Worm (Caenorhabditis elegans) whole organism, early embryonic: ENCODE results near the gene T13C2.3.

Experiments used
- B0310.2 ChIP-seq: sonication (generic microtip); optimal IDR thresholded peaks from 2 replicates; lab custom pipeline; 2016; ENCODE audit warnings: mild to moderate bottlenecking, missing genetic modification characterization, missing compliant biosample characterization
- F13C5.2 ChIP-seq: sonication (generic microtip); optimal IDR thresholded peaks from 2 replicates; lab custom pipeline; 2017; ENCODE audit warnings: mild to moderate bottlenecking, missing genetic modification characterization, inconsistent platforms, missing compliant biosample characterization
- aly-1 ChIP-seq: sonication (generic microtip); optimal IDR thresholded peaks from 2 replicates; lab custom pipeline; 2016; ENCODE audit warnings: missing genetic modification characterization, missing compliant biosample characterization
- ama-1 ChIP-seq: fragments of 150-350 bp; optimal IDR thresholded peaks from 2 replicates; lab custom pipeline; 2014
- ceh-13 ChIP-seq: fragments of 200-800 bp; sonication (Bioruptor generic); optimal IDR thresholded peaks from 2 replicates; lab custom pipeline; 2018; ENCODE audit warnings: mild to moderate bottlenecking, missing genetic modification characterization, missing compliant biosample characterization
- ceh-36 ChIP-seq: sonication (generic microtip); optimal IDR thresholded peaks from 2 replicates; lab custom pipeline; 2016; ENCODE audit warnings: missing genetic modification characterization, inconsistent platforms, missing compliant biosample characterization
- ets-7 ChIP-seq: sonication (generic microtip); optimal IDR thresholded peaks from 2 replicates; lab custom pipeline; 2016; ENCODE audit warnings: missing genotype, missing genetic modification characterization, missing compliant biosample characterization
- flt-1 ChIP-seq: fragments of 200-800 bp; sonication (Bioruptor generic); IDR thresholded peaks from 2 replicates; pipeline ENCODE4 v1.3.6; 2022; ENCODE audit warnings: missing genetic modification characterization, missing compliant biosample characterization
- hmbx-1 ChIP-seq: sonication (generic microtip); optimal IDR thresholded peaks from 2 replicates; lab custom pipeline; 2016; ENCODE audit warnings: mild to moderate bottlenecking, missing genetic modification characterization, missing compliant biosample characterization
- hmg-4 ChIP-seq: fragments of 200-800 bp; sonication (Bioruptor generic); optimal IDR thresholded peaks from 2 replicates; lab custom pipeline; 2018; ENCODE audit warnings: mild to moderate bottlenecking, missing genetic modification characterization, missing compliant biosample characterization
- hnd-1 ChIP-seq: sonication (generic microtip); optimal IDR thresholded peaks from 2 replicates; lab custom pipeline; 2016; ENCODE audit warnings: missing genetic modification characterization, missing compliant biosample characterization
- pes-1 ChIP-seq: fragments of 200-800 bp; sonication (Bioruptor generic); IDR thresholded peaks from 2 replicates; pipeline ENCODE4 v1.3.6; 2022; ENCODE audit warnings: missing genetic modification reagents, missing genetic modification characterization, missing compliant biosample characterization
- scrt-1 ChIP-seq: fragments of 200-800 bp; sonication (Bioruptor generic); IDR thresholded peaks from 2 replicates; pipeline ENCODE4 v1.3.6; 2022; ENCODE audit warnings: missing genetic modification characterization, missing compliant biosample characterization
- sea-1 ChIP-seq: fragments of 200-800 bp; sonication (Bioruptor generic); conservative IDR thresholded peaks from 2 replicates; pipeline ENCODE4 v1.3.6; 2022; ENCODE audit warnings: missing genetic modification characterization, missing compliant biosample characterization
- tbx-11 ChIP-seq: fragments of 200-800 bp; sonication (Bioruptor generic); IDR thresholded peaks from 2 replicates; pipeline ENCODE4 v1.3.6; 2022; ENCODE audit warnings: missing genetic modification characterization, missing compliant biosample characterization
- tbx-37 ChIP-seq: fragments of 200-800 bp; sonication (Bioruptor generic); conservative IDR thresholded peaks from 2 replicates; pipeline ENCODE4 v1.3.6; 2022; ENCODE audit warnings: missing genetic modification reagents, missing genetic modification characterization, missing compliant biosample characterization
- tra-4 ChIP-seq: sonication (generic microtip); optimal IDR thresholded peaks from 2 replicates; lab custom pipeline; 2017; ENCODE audit warnings: missing genetic modification characterization, missing compliant biosample characterization

T13C2.3 gene

ce11 chrII:6808539-6808938 is 19.5 kb downstream of the T13C2.3 start:
- TF ChIP-seq scrt-1 (GFP tag; lab: Robert Waterston, UW) (no peak), aly-1 (tag; lab: Kevin White, UChicago) (no peak), hmbx-1 (tag; lab: Kevin White, UChicago) (no peak), ceh-13 (no peak), B0310.2 (tag; lab: Kevin White, UChicago) (no peak), pes-1 (GFP tag; lab: Robert Waterston, UW) (no peak), tbx-37 (GFP tag; lab: Robert Waterston, UW) (no peak), flt-1 (GFP tag; lab: Robert Waterston, UW) (no peak), ets-7 (no peak), F13C5.2 (no peak), hnd-1 (tag; lab: Kevin White, UChicago) (no peak), sea-1 (GFP tag; lab: Robert Waterston, UW) (no peak), tbx-11 (GFP tag; lab: Robert Waterston, UW) (no peak), ama-1 (lab: Kevin White, UChicago) (no peak)

ce11 chrII:6810663-6811062 is 21.6 kb downstream of the T13C2.3 start, which contains the start of gene snt-1:
Gene snt-1 (plus strand): TSS chrII:6810963.
- no peak for TF ChIP-seq ama-1 (lab: Kevin White, UChicago)
- TF ChIP-seq B0310.2 (tag; lab: Kevin White, UChicago), result no peak
- no peak for TF ChIP-seq hmbx-1 (tag; lab: Kevin White, UChicago)
- TF ChIP-seq scrt-1 (GFP tag; lab: Robert Waterston, UW), result no peak
- no peak for TF ChIP-seq tra-4
- TF ChIP-seq tbx-37 (GFP tag; lab: Robert Waterston, UW), result no peak
- TF ChIP-seq sea-1 (GFP tag; lab: Robert Waterston, UW), result no peak
- TF ChIP-seq flt-1 (GFP tag; lab: Robert Waterston, UW), result no peak
- TF ChIP-seq ceh-36 (tag; lab: Kevin White, UChicago), result no peak
- no peak for TF ChIP-seq ets-7
- TF ChIP-seq F13C5.2, result no peak

- no peak for TF ChIP-seq scrt-1 (GFP tag; lab: Robert Waterston, UW)
- TF ChIP-seq ets-7, result no peak
- TF ChIP-seq sea-1 (GFP tag; lab: Robert Waterston, UW), result no peak
- TF ChIP-seq B0310.2 (tag; lab: Kevin White, UChicago), result no peak
- TF ChIP-seq aly-1 (tag; lab: Kevin White, UChicago), result no peak
- no peak for TF ChIP-seq tbx-37 (GFP tag; lab: Robert Waterston, UW)
- no peak for TF ChIP-seq ceh-13
- no peak for TF ChIP-seq flt-1 (GFP tag; lab: Robert Waterston, UW)
These were observed 23.5 kb downstream of the T13C2.3 start for ce11 chrII:6812514-6812913.

DNA sequence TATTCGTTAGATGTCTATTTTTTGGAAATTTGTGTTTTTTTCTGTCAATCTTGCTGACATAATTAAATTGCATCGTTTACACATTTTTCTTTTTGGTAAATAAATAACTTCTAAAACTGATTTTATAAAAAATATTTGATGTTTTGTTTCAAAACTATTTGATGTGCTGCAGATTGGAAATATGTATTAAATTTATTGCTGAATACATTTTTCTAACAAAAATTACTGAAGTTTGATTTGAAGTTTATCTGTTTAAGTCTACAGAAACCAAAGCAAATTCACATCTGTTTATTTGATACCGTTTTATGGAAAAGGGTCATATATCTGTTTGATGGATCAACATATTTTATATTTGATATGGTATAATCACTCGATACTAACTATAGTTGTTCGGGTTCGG is 27.3 kb downstream of the T13C2.3 start:
- TF ChIP-seq hnd-1 (tag; lab: Kevin White, UChicago) (no peak), F13C5.2 (no peak), sea-1 (GFP tag; lab: Robert Waterston, UW) (no peak), tbx-37 (GFP tag; lab: Robert Waterston, UW) (no peak), pes-1 (GFP tag; lab: Robert Waterston, UW) (no peak), ama-1 (lab: Kevin White, UChicago) (no peak), scrt-1 (GFP tag; lab: Robert Waterston, UW) (no peak), tbx-11 (GFP tag; lab: Robert Waterston, UW) (no peak), ceh-13 (no peak)

ce11 chrII:6820278-6820971 is 31.4 kb downstream of the T13C2.3 start:
- TF ChIP-seq B0310.2 (tag; lab: Kevin White, UChicago), result no peak
- no peak for TF ChIP-seq pes-1 (GFP tag; lab: Robert Waterston, UW)
- TF ChIP-seq flt-1 (GFP tag; lab: Robert Waterston, UW), result no peak
- TF ChIP-seq sea-1 (GFP tag; lab: Robert Waterston, UW), result no peak
- TF ChIP-seq ets-7, result no peak
- TF ChIP-seq aly-1 (tag; lab: Kevin White, UChicago), result no peak
- no peak for TF ChIP-seq ama-1 (lab: Kevin White, UChicago)
- no peak for TF ChIP-seq tbx-11 (GFP tag; lab: Robert Waterston, UW)
- TF ChIP-seq hmg-4 (GFP tag; lab: Kevin White, UChicago), result no peak
- no peak for TF ChIP-seq hmbx-1 (tag; lab: Kevin White, UChicago)
- TF ChIP-seq F13C5.2, result no peak

- TF ChIP-seq ama-1 (lab: Kevin White, UChicago), result no peak
- no peak for TF ChIP-seq scrt-1 (GFP tag; lab: Robert Waterston, UW)
- no peak for TF ChIP-seq aly-1 (tag; lab: Kevin White, UChicago)
- TF ChIP-seq tra-4, result no peak
- TF ChIP-seq hnd-1 (tag; lab: Kevin White, UChicago), result no peak
- no peak for TF ChIP-seq B0310.2 (tag; lab: Kevin White, UChicago)
- no peak for TF ChIP-seq tbx-37 (GFP tag; lab: Robert Waterston, UW)
- no peak for TF ChIP-seq hmg-4 (GFP tag; lab: Kevin White, UChicago)
These were observed 32.1 kb downstream of the T13C2.3 start for ce11 chrII:6821118-6821517.

- TF ChIP-seq scrt-1 (GFP tag; lab: Robert Waterston, UW) (no peak), F13C5.2 (no peak), tbx-11 (GFP tag; lab: Robert Waterston, UW) (no peak), tra-4 (no peak)
These were observed 32.8 kb downstream of the T13C2.3 start for ce11 chrII:6821832-6822231.

DNA sequence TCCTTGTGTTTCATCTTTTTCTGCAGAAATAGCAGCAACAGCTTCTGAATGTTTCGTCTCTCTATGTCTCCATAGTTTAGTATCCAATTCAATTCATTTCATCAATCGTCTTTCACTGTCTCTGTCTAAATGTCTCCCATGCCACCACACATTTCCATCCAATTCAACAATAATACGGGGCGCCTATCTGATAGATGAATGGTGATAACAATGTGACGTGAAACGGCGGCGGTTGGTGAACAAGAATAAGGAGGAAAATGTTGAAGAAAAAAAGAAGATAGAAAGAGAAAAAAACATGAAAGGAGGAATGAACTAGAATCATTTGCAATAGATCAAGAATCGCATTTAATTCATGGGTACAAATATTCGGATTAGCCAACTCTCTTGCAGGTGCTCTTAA is 33.3 kb downstream of the T13C2.3 start:
- TF ChIP-seq tra-4, result no peak
- TF ChIP-seq ceh-36 (tag; lab: Kevin White, UChicago), result no peak
- no peak for TF ChIP-seq ets-7
